Fruit fly (Drosophila melanogaster) whole organism, embryonic: ENCODE results near the gene Indy.
A peak's percentile ranks its signal among the peaks of the same experiment; 100 is the strongest.

Source experiments
- Abd-B ChIP-seq: fragments of 200-800 bp; sonication (Bioruptor generic); optimal IDR thresholded peaks from 2 replicates; lab custom pipeline; 2018; ENCODE audit warnings: missing biosample characterization, mild to moderate bottlenecking, missing genetic modification characterization, moderate library complexity
- Aef1 ChIP-seq: fragments of 200-800 bp; sonication (Bioruptor generic); IDR thresholded peaks from 3 replicates; pipeline ENCODE4 v1.3.6; 2022; ENCODE audit warnings: missing biosample characterization, missing genetic modification characterization
- B-H2 ChIP-seq: fragments of 200-800 bp; sonication (Bioruptor generic); optimal IDR thresholded peaks from 2 replicates; lab custom pipeline; 2018; ENCODE audit warnings: missing biosample characterization, mild to moderate bottlenecking, missing genetic modification characterization
- CG1233 ChIP-seq: fragments of 200-800 bp; sonication (Bioruptor generic); optimal IDR thresholded peaks from 4 replicates; lab custom pipeline; 2018; ENCODE audit warnings: missing biosample characterization, mild to moderate bottlenecking, missing genetic modification characterization
- CG13287 ChIP-seq: fragments of 200-800 bp; sonication (Bioruptor generic); IDR thresholded peaks from 2 replicates; pipeline ENCODE4 v1.3.6; 2022; ENCODE audit warnings: missing biosample characterization, missing genetic modification characterization; ENCODE audit not compliant: partially characterized antibody
- CG13894 ChIP-seq: fragments of 200-800 bp; sonication (Bioruptor generic); optimal IDR thresholded peaks from 3 replicates; lab custom pipeline; 2018; ENCODE audit warnings: missing biosample characterization, mild to moderate bottlenecking, missing genetic modification characterization, moderate library complexity
- CG14441 ChIP-seq: fragments of 200-800 bp; sonication (Bioruptor generic); IDR thresholded peaks from 2 replicates; pipeline ENCODE4 v1.3.6; 2022; ENCODE audit warnings: missing biosample characterization, missing genetic modification characterization
- CG14667 ChIP-seq: fragments of 200-800 bp; sonication (Bioruptor generic); IDR thresholded peaks from 2 replicates; pipeline ENCODE4 v1.3.6; 2022; ENCODE audit warnings: missing biosample characterization, missing genetic modification characterization
- CG15479 ChIP-seq: fragments of 200-800 bp; sonication (Bioruptor generic); optimal IDR thresholded peaks from 3 replicates; lab custom pipeline; 2019; ENCODE audit warnings: missing biosample characterization, mild to moderate bottlenecking, missing genetic modification characterization, moderate library complexity
- CG17385 ChIP-seq: fragments of 200-800 bp; sonication (Bioruptor generic); optimal IDR thresholded peaks from 3 replicates; lab custom pipeline; 2018; ENCODE audit warnings: missing biosample characterization, mild to moderate bottlenecking, missing genetic modification characterization
- CG31365 ChIP-seq: fragments of 200-800 bp; sonication (Bioruptor generic); optimal IDR thresholded peaks from 2 replicates; lab custom pipeline; 2018; ENCODE audit warnings: missing biosample characterization, mild to moderate bottlenecking, missing genetic modification characterization
- CG32532 ChIP-seq: fragments of 200-800 bp; sonication (Bioruptor generic); IDR thresholded peaks from 2 replicates; pipeline ENCODE4 v1.3.6; 2022; ENCODE audit warnings: missing biosample characterization, missing genetic modification characterization
- CG33557 ChIP-seq: fragments of 200-800 bp; sonication (Bioruptor generic); optimal IDR thresholded peaks from 2 replicates; lab custom pipeline; 2019; ENCODE audit warnings: missing biosample characterization, mild to moderate bottlenecking, missing genetic modification characterization, moderate library complexity
- CG5180 ChIP-seq: fragments of 200-800 bp; sonication (Bioruptor generic); optimal IDR thresholded peaks from 3 replicates; lab custom pipeline; 2017; ENCODE audit warnings: missing biosample characterization, missing genetic modification characterization, mild to moderate bottlenecking, moderate library complexity, missing genetic modification reagents
- CG7839 ChIP-seq: fragments of 200-800 bp; sonication (Bioruptor generic); optimal IDR thresholded peaks from 3 replicates; lab custom pipeline; 2018; ENCODE audit warnings: missing biosample characterization, mild to moderate bottlenecking, missing genetic modification characterization, moderate library complexity
- CG8281 ChIP-seq: fragments of 200-800 bp; sonication (Bioruptor generic); optimal IDR thresholded peaks from 2 replicates; lab custom pipeline; 2018; ENCODE audit warnings: missing biosample characterization, mild to moderate bottlenecking, missing genetic modification characterization, moderate library complexity
- CG8290 ChIP-seq, 3 experiments: fragments of 200-800 bp; sonication (Bioruptor generic); optimal IDR thresholded peaks; 2 replicates each; lab custom pipeline; 2016 to 2019; ENCODE audit warnings: missing biosample characterization in 3 of 3, missing genetic modification characterization in 3 of 3, mild to moderate bottlenecking in 2 of 3, moderate library complexity in 1 of 3
- CG9609 ChIP-seq: fragments of 200-800 bp; sonication (Bioruptor generic); optimal IDR thresholded peaks from 3 replicates; lab custom pipeline; 2016; ENCODE audit warnings: missing biosample characterization, missing genetic modification characterization
- Chrac-16 ChIP-seq: fragments of 200-800 bp; sonication (Bioruptor generic); optimal IDR thresholded peaks from 3 replicates; lab custom pipeline; 2016; ENCODE audit warnings: missing biosample characterization, missing genetic modification characterization
- Dad ChIP-seq: fragments of 200-800 bp; sonication (Bioruptor generic); optimal IDR thresholded peaks from 3 replicates; lab custom pipeline; 2016; ENCODE audit warnings: missing biosample characterization, missing genetic modification characterization
- Deaf1 ChIP-seq: fragments of 200-800 bp; optimal IDR thresholded peaks from 3 replicates; lab custom pipeline; 2019; ENCODE audit warnings: missing biosample characterization, mild to moderate bottlenecking, missing genetic modification characterization, moderate library complexity
- Dek ChIP-seq: fragments of 200-800 bp; sonication (Bioruptor generic); optimal IDR thresholded peaks from 3 replicates; lab custom pipeline; 2019; ENCODE audit warnings: missing biosample characterization, mild to moderate bottlenecking, missing genetic modification characterization, moderate library complexity
- Ets65A ChIP-seq: fragments of 200-800 bp; sonication (Bioruptor generic); peaks from one replicate; lab custom pipeline; 2016; ENCODE audit warnings: missing biosample characterization, missing genetic modification characterization
- Ets97D ChIP-seq: fragments of 200-800 bp; sonication (Bioruptor generic); optimal IDR thresholded peaks from 3 replicates; lab custom pipeline; 2016; ENCODE audit warnings: missing biosample characterization, missing genetic modification characterization
- Jarid2 ChIP-seq: fragments of 200-800 bp; sonication (Bioruptor generic); optimal IDR thresholded peaks from 3 replicates; lab custom pipeline; 2017; ENCODE audit warnings: mild to moderate bottlenecking, missing biosample characterization, missing genetic modification reagents, missing genetic modification characterization
- PHDP ChIP-seq: fragments of 200-800 bp; sonication (Bioruptor generic); optimal IDR thresholded peaks from 3 replicates; lab custom pipeline; 2018; ENCODE audit warnings: missing biosample characterization, mild to moderate bottlenecking, missing genetic modification characterization, moderate library complexity
- Trl ChIP-seq, 3 experiments: fragments of >200 bp in 2 of 3; fragments of 200-800 bp in 1 of 3; sonication (Bioruptor generic) in 1 of 3; optimal IDR thresholded peaks; 2 replicates in 1 of 3; 3 replicates in 2 of 3; lab custom pipeline; 2016 to 2017; ENCODE audit warnings: missing biosample characterization in 1 of 3, missing genetic modification characterization in 1 of 3
- al ChIP-seq: fragments of 200-800 bp; sonication (Bioruptor generic); IDR thresholded peaks from 2 replicates; pipeline ENCODE4 v1.3.6; 2022; ENCODE audit warnings: missing biosample characterization, missing genetic modification characterization
- ap ChIP-seq: fragments of 200-800 bp; sonication (Bioruptor generic); IDR thresholded peaks from 2 replicates; pipeline ENCODE4 v1.3.6; 2022; ENCODE audit warnings: missing biosample characterization, missing genetic modification characterization
- ash1 ChIP-seq: fragments of 200-800 bp; sonication (Bioruptor generic); optimal IDR thresholded peaks from 2 replicates; lab custom pipeline; 2018; ENCODE audit warnings: missing biosample characterization, mild to moderate bottlenecking, missing genetic modification characterization
- cad ChIP-seq: fragments of >200 bp; optimal IDR thresholded peaks from 2 replicates; lab custom pipeline; 2017; ENCODE audit warnings: missing biosample characterization, missing genetic modification characterization
- cg ChIP-seq: fragments of 200-800 bp; sonication (Bioruptor generic); optimal IDR thresholded peaks from 3 replicates; lab custom pipeline; 2019; ENCODE audit warnings: missing biosample characterization, mild to moderate bottlenecking, missing genetic modification characterization, moderate library complexity
- dati ChIP-seq: fragments of 200-800 bp; sonication (Bioruptor generic); IDR thresholded peaks from 2 replicates; pipeline ENCODE4 v1.3.6; 2022; ENCODE audit warnings: missing biosample characterization, missing genetic modification characterization
- ems ChIP-seq: fragments of 200-800 bp; sonication (Bioruptor generic); optimal IDR thresholded peaks from 3 replicates; lab custom pipeline; 2016; ENCODE audit warnings: missing biosample characterization, missing genetic modification characterization
- ewg ChIP-seq: fragments of 200-800 bp; sonication (Bioruptor generic); optimal IDR thresholded peaks from 3 replicates; lab custom pipeline; 2017; ENCODE audit warnings: mild to moderate bottlenecking, missing biosample characterization, missing genetic modification reagents, missing genetic modification characterization
- fu2 ChIP-seq: fragments of 200-800 bp; sonication (Bioruptor generic); optimal IDR thresholded peaks from 2 replicates; lab custom pipeline; 2016; ENCODE audit warnings: missing biosample characterization, missing genetic modification characterization
- grn ChIP-seq: fragments of 200-800 bp; sonication (Bioruptor generic); optimal IDR thresholded peaks from 3 replicates; lab custom pipeline; 2017; ENCODE audit warnings: missing biosample characterization, missing genetic modification characterization
- hb ChIP-seq: fragments of 200-800 bp; sonication (Bioruptor generic); IDR thresholded peaks from 3 replicates; pipeline ENCODE4 v1.3.6; 2022; ENCODE audit warnings: missing biosample characterization, missing genetic modification characterization; ENCODE audit not compliant: partially characterized antibody
- hkb ChIP-seq, 2 experiments: fragments of 200-800 bp in 1 of 2; fragments of >200 bp in 1 of 2; sonication (Bioruptor generic) in 1 of 2; IDR thresholded peaks in 1 of 2; optimal IDR thresholded peaks in 1 of 2; 2 replicates each; pipeline versions ENCODE4 v1.3.6 to Lab custom; 2017 to 2022; ENCODE audit warnings: missing biosample characterization in 1 of 2, missing genetic modification characterization in 1 of 2
- kni ChIP-seq: fragments of 200-800 bp; sonication (Bioruptor generic); optimal IDR thresholded peaks from 3 replicates; lab custom pipeline; 2017; ENCODE audit warnings: mild to moderate bottlenecking, missing biosample characterization, missing genetic modification reagents, missing genetic modification characterization
- mld ChIP-seq: fragments of 200-800 bp; sonication (Bioruptor generic); IDR thresholded peaks from 3 replicates; pipeline ENCODE4 v1.3.6; 2022; ENCODE audit warnings: missing biosample characterization, missing genetic modification characterization; ENCODE audit not compliant: partially characterized antibody
- nerfin-2 ChIP-seq: fragments of 200-800 bp; sonication (Bioruptor generic); IDR thresholded peaks from 2 replicates; pipeline ENCODE4 v1.3.6; 2022; ENCODE audit warnings: missing biosample characterization, missing genetic modification characterization; ENCODE audit not compliant: partially characterized antibody
- pho ChIP-seq: fragments of 200-800 bp; sonication (Bioruptor generic); optimal IDR thresholded peaks from 2 replicates; lab custom pipeline; 2016; ENCODE audit warnings: missing biosample characterization, missing genetic modification characterization
- prd ChIP-seq, 3 experiments: fragments of >200 bp in 2 of 3; fragments of 200-800 bp in 1 of 3; sonication (Bioruptor generic) in 1 of 3; optimal IDR thresholded peaks in 2 of 3; IDR thresholded peaks in 1 of 3; 2 replicates in 2 of 3; 3 replicates in 1 of 3; pipeline versions ENCODE4 v1.3.6 to Lab custom; 2017 to 2022; ENCODE audit warnings: missing biosample characterization in 1 of 3, missing genetic modification characterization in 1 of 3
- scrt ChIP-seq: fragments of 200-800 bp; sonication (Bioruptor generic); optimal IDR thresholded peaks from 2 replicates; lab custom pipeline; 2018; ENCODE audit warnings: missing biosample characterization, mild to moderate bottlenecking, missing genetic modification characterization, moderate library complexity
- sens-2 ChIP-seq: fragments of 200-800 bp; sonication (Bioruptor generic); IDR thresholded peaks from 2 replicates; pipeline ENCODE4 v1.3.6; 2022; ENCODE audit warnings: missing biosample characterization, missing genetic modification characterization
- sr ChIP-seq: fragments of 200-800 bp; sonication (Bioruptor generic); IDR thresholded peaks from 3 replicates; pipeline ENCODE4 v1.3.6; 2022; ENCODE audit warnings: missing biosample characterization, missing genetic modification characterization
- toy ChIP-seq: fragments of 200-800 bp; sonication (Bioruptor generic); IDR thresholded peaks from 2 replicates; pipeline ENCODE4 v1.3.6; 2022; ENCODE audit warnings: missing biosample characterization, missing genetic modification characterization
- wek ChIP-seq: fragments of 200-800 bp; sonication (Bioruptor generic); optimal IDR thresholded peaks from 3 replicates; lab custom pipeline; 2018; ENCODE audit warnings: missing biosample characterization, mild to moderate bottlenecking, missing genetic modification characterization, moderate library complexity

Gene Indy

dm6 chr3L:18895079-18895478 is 49.0 kb upstream of the Indy start (continued):
- TF ChIP-seq scrt (GFP tag; lab: Kevin White, UChicago) (no peak), CG8290 (GFP tag; optimal IDR thresholded peaks at IDR 0.05; lab: Kevin White, UChicago) (no peak), CG8290 (tag; optimal IDR thresholded peaks at IDR 0.05; lab: Kevin White, UChicago) (no peak), Trl (optimal IDR thresholded peaks at IDR 0.05; lab: Kevin White, UChicago) (peak in 1 of 2 experiments; percentile 41), Trl (GFP tag; optimal IDR thresholded peaks at IDR 0.05; lab: Kevin White, UChicago) (no peak), CG15479 (GFP tag; lab: Kevin White, UChicago) (no peak), grn (GFP tag; lab: Kevin White, UChicago) (no peak), ems (no peak), Ets65A (GFP tag; lab: Kevin White, UChicago) (no peak), CG7839 (no peak), ash1 (GFP tag; lab: Kevin White, UChicago) (no peak), Dek (tag; lab: Kevin White, UChicago) (no peak), prd (optimal IDR thresholded peaks at IDR 0.05; lab: Kevin White, UChicago) (no peak), prd (GFP tag; IDR thresholded peaks at IDR 0.05; lab: Robert Waterston, UW) (no peak), CG8281 (tag; lab: Kevin White, UChicago) (no peak), CG9609 (GFP tag; lab: Kevin White, UChicago) (no peak), CG33557 (no peak), nerfin-2 (GFP tag; lab: Robert Waterston, UW) (no peak), Jarid2 (no peak), PHDP (peak; percentile 1), kni (GFP tag; lab: Kevin White, UChicago) (no peak), pho (no peak), Deaf1 (peak; percentile 88), sr (GFP tag; lab: Robert Waterston, UW) (0 out of 3 replicates have a peak, but pooled peaks have one; percentile 37), sens-2 (no peak), mld (GFP tag; lab: Robert Waterston, UW) (no peak), hb (GFP tag; lab: Robert Waterston, UW) (no peak), al (no peak), Chrac-16 (GFP tag; lab: Kevin White, UChicago) (no peak), Ets97D (GFP tag; lab: Kevin White, UChicago) (no peak), wek (no peak), CG32532 (no peak), CG13894 (tag; lab: Kevin White, UChicago) (peak; percentile 84), dati (no peak), toy (GFP tag; lab: Robert Waterston, UW) (no peak), CG31365 (tag; lab: Kevin White, UChicago) (no peak), hkb (optimal IDR thresholded peaks at IDR 0.05; lab: Kevin White, UChicago) (no peak), hkb (GFP tag; IDR thresholded peaks at IDR 0.05; lab: Robert Waterston, UW) (0 out of 2 replicates have a peak, but pooled peaks have one; percentile 16), ewg (GFP tag; lab: Kevin White, UChicago) (no peak), Abd-B (GFP tag; lab: Kevin White, UChicago) (no peak), B-H2 (GFP tag; lab: Kevin White, UChicago) (peak; percentile 60), ap (GFP tag; lab: Robert Waterston, UW) (no peak), CG1233 (no peak), CG13287 (GFP tag; lab: Robert Waterston, UW) (no peak; the same call in 1 of the 2 replicates), CG14667 (GFP tag; lab: Robert Waterston, UW) (no peak), cg (GFP tag; lab: Kevin White, UChicago) (peak; percentile 48), Dad (no peak), CG14441 (GFP tag; lab: Robert Waterston, UW) (no peak), CG5180 (GFP tag; lab: Kevin White, UChicago) (no peak), fu2 (GFP tag; lab: Kevin White, UChicago) (no peak), cad (GFP tag; lab: Kevin White, UChicago) (no peak), Aef1 (no peak), CG17385 (GFP tag; lab: Kevin White, UChicago) (no peak)
